Worm (Caenorhabditis elegans): ENCODE results near the gene F59B2.15.

F59B2.15 gene

ce11 chrIII:8988061-8988460, 14.4 kb downstream of the F59B2.15 start:
- TF ChIP-seq akir-1 (GFP tag; optimal IDR thresholded peaks at IDR 0.05) (no peak), nhr-80 (tag; optimal IDR thresholded peaks at IDR 0.05) (no peak), unc-130 (GFP tag; optimal IDR thresholded peaks at IDR 0.05) (no peak), aptf-3 (GFP tag; IDR thresholded peaks at IDR 0.05) (no peak), ceh-27 (GFP tag; optimal IDR thresholded peaks at IDR 0.05) (no peak), zfh-2 (GFP tag; conservative IDR thresholded peaks at IDR 0.05) (no peak), ZK185.1 (tag; optimal IDR thresholded peaks at IDR 0.05; ENCODE audit: poor library complexity, severe bottlenecking) (no peak), ceh-79 (tag; optimal IDR thresholded peaks at IDR 0.05) (no peak), rpc-1 (optimal IDR thresholded peaks at IDR 0.05) (no peak), rpc-1 (tag; optimal IDR thresholded peaks at IDR 0.05) (no peak)

DNA sequence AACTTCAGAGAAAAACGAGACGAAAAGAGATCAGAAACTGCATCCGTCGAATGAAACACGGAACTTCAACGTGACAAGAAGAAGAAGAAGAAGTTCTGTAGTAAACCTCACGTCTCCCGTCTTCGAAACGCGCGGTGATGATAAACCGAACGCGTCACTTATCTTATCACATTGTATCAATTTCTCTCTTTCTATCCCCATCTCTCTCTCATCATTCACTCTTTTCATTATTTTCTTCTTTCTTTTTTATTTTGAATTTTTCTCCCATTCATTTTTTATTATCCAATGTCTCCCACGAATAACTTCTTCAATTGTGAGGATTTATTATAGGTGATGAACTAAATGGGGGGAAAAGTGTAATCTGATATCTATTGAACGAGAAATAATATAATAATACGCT, 15.6 kb downstream of the F59B2.15 start:
- peak; percentile 61 for TF ChIP-seq lin-40 (tag; optimal IDR thresholded peaks at IDR 0.05)
- TF ChIP-seq aptf-2 (GFP tag; conservative IDR thresholded peaks at IDR 0.05) = no peak
- peak; percentile 73 for TF ChIP-seq somi-1 (GFP tag; optimal IDR thresholded peaks at IDR 0.05)
- no peak for TF ChIP-seq F49E8.2 (tag; optimal IDR thresholded peaks at IDR 0.05; ENCODE audit: insufficient read depth)
- no peak for TF ChIP-seq cebp-1 (GFP tag; IDR thresholded peaks at IDR 0.05)
- peak; percentile 10 for TF ChIP-seq cebp-1 (tag; optimal IDR thresholded peaks at IDR 0.05)

DNA sequence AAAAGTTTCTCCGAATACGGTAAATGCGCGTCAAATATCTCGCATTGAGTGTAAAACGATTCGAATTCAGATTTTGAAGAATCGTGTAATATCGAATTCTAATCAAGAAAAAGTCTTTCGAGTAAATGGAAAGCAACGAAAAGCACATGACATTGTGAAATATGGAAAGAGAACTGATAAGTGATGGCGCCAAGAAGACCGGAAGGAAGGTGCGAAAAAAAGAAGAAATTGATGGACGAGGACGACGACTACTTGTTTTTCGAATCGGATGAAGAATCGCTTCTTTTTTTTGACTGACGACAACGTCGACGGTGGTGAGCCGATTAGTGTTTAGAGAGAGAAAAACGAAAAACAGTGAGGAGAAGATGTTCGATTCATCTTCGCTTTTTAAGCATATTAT, 16.5 kb downstream of the F59B2.15 start:
- TF ChIP-seq nhr-80 (tag; optimal IDR thresholded peaks at IDR 0.05) = peak; percentile 68
- no peak for TF ChIP-seq ztf-3 (GFP tag; optimal IDR thresholded peaks at IDR 0.05)
- TF ChIP-seq cebp-1 (GFP tag; IDR thresholded peaks at IDR 0.05) = no peak
- peak; percentile 62 for TF ChIP-seq cebp-1 (tag; optimal IDR thresholded peaks at IDR 0.05)

DNA sequence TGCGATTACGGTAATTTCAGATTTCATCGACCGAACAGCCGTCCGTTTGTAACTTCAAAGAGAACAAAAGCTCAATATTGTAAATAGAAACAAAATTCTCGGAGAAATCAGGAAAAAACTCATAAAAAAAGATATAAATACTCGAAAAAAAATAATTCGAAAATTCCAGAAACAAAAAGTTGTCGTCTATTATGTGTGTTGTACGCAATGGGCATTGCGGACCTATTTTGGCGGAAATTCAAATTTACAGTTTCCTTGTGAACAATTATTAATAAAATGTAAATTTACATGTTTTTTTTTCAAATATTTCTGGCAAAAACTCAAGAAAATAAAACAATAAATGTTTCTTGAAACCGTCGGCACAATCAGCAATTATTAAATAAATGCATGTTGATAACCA, 17.0 kb downstream of the F59B2.15 start:
- TF ChIP-seq ztf-25 (GFP tag; IDR thresholded peaks at IDR 0.05) = no peak
- peak; percentile 0 for TF ChIP-seq F23B12.7 (tag; optimal IDR thresholded peaks at IDR 0.05; ENCODE audit: insufficient read depth)
- peak; percentile 58 for TF ChIP-seq efl-1 (GFP tag; optimal IDR thresholded peaks at IDR 0.05)
- TF ChIP-seq D2030.7 (GFP tag; IDR thresholded peaks at IDR 0.05) = peak; percentile 36; the same call in 1 of the 2 replicates
- peak; percentile 21; the same call in 1 of the 2 replicates for TF ChIP-seq F33H1.4 (GFP tag; IDR thresholded peaks at IDR 0.05)
- TF ChIP-seq madf-6 (GFP tag; IDR thresholded peaks at IDR 0.05) = 0 out of 2 replicates have a peak, but pooled peaks have one; percentile 45
- no peak for TF ChIP-seq nhr-90 (tag; optimal IDR thresholded peaks at IDR 0.05)
- no peak for TF ChIP-seq F22D6.2 (tag; optimal IDR thresholded peaks at IDR 0.05)
- peak; percentile 31 for TF ChIP-seq lsl-1 (GFP tag; optimal IDR thresholded peaks at IDR 0.05)
- TF ChIP-seq lin-54 (GFP tag; optimal IDR thresholded peaks at IDR 0.05) = peak; percentile 89
- TF ChIP-seq dpl-1 (GFP tag; optimal IDR thresholded peaks at IDR 0.05) = peak; percentile 52
- TF ChIP-seq ztf-6 (GFP tag; IDR thresholded peaks at IDR 0.05) = no peak
- peak; percentile 92 for TF ChIP-seq hsf-1 (GFP tag; IDR thresholded peaks at IDR 0.05)
- no peak for TF ChIP-seq madf-8 (GFP tag; conservative IDR thresholded peaks at IDR 0.05)

DNA sequence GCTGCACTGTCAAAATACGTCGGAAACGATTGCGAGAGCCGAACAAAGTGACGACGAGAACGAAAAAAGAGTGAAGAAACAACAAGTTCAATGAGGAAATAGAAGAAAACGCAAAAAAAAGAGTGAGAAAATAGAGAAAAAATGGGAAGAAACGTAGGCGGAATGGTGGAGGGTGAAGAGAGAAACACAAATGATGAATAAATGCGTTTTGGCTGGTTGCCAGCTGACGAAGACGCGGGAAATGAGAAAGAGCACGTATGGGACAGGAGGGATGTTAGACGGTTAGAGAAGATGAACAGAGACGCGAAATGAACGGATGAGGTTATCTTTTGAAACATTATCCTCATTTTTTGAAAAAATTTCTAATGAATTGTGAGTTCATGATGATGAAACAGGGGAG, 17.5 kb downstream of the F59B2.15 start:
- no peak for TF ChIP-seq nhr-120 (GFP tag; IDR thresholded peaks at IDR 0.05)
- TF ChIP-seq ceh-100 (GFP tag; IDR thresholded peaks at IDR 0.05) = no peak
- peak; percentile 70 for TF ChIP-seq K12H6.12 (tag; optimal IDR thresholded peaks at IDR 0.05)
- TF ChIP-seq madf-10 (tag; optimal IDR thresholded peaks at IDR 0.05) = peak; percentile 3
- no peak for TF ChIP-seq attf-3 (GFP tag; conservative IDR thresholded peaks at IDR 0.05)
- TF ChIP-seq K11D2.4 (GFP tag; IDR thresholded peaks at IDR 0.05) = 0 out of 2 replicates have a peak, but pooled peaks have one; percentile 57
- TF ChIP-seq egl-44 (GFP tag; IDR thresholded peaks at IDR 0.05) = no peak
- TF ChIP-seq nhr-179 (tag; optimal IDR thresholded peaks at IDR 0.05) = no peak
- no peak for TF ChIP-seq D2030.7 (GFP tag; IDR thresholded peaks at IDR 0.05)
- no peak for TF ChIP-seq Y53G8AR.9 (GFP tag; conservative IDR thresholded peaks at IDR 0.05)
- no peak for TF ChIP-seq lsy-27 (tag; optimal IDR thresholded peaks at IDR 0.05; ENCODE audit: borderline replicate concordance, insufficient read depth)
- TF ChIP-seq snpc-4 (GFP tag; optimal IDR thresholded peaks at IDR 0.05) = no peak
- TF ChIP-seq snpc-4 (tag; optimal IDR thresholded peaks at IDR 0.05) = peak in 1 of 4 experiments; percentile 0
- TF ChIP-seq egrh-3 (GFP tag; IDR thresholded peaks at IDR 0.05) = no peak
- no peak for TF ChIP-seq F37B4.10 (GFP tag; IDR thresholded peaks at IDR 0.05)

Measured in whole organism, young adult.